Fruit fly (Drosophila melanogaster) whole organism, wandering third instar larva: ENCODE data around the gene CG3104.
A peak's percentile ranks its signal among the peaks of the same experiment; 100 is the strongest.

Experiments
- CrebA ChIP-seq: fragments of 200-800 bp; sonication (Bioruptor generic); optimal IDR thresholded peaks from 2 replicates; lab custom pipeline; 2016; ENCODE audit warnings: missing biosample characterization, mild to moderate bottlenecking, missing genetic modification characterization, borderline replicate concordance
- Dif ChIP-seq: fragments of 200-275, 200-300 bp; sonication (Bioruptor generic); optimal IDR thresholded peaks from 2 replicates; lab custom pipeline; 2018; ENCODE audit warnings: missing biosample characterization, missing genetic modification characterization; ENCODE audit not compliant: partially characterized antibody
- Hr83 ChIP-seq: fragments of 200-300 bp; sonication (Bioruptor generic); optimal IDR thresholded peaks from 2 replicates; lab custom pipeline; 2016; ENCODE audit warnings: missing biosample characterization, mild to moderate bottlenecking, missing genetic modification characterization, moderate library complexity; ENCODE audit not compliant: poor library complexity, severe bottlenecking
- Jra ChIP-seq: sonication (Bioruptor generic); optimal IDR thresholded peaks from 2 replicates; lab custom pipeline; 2016; ENCODE audit warnings: missing biosample characterization, missing genetic modification characterization
- Mio ChIP-seq: sonication (Bioruptor generic); optimal IDR thresholded peaks from 2 replicates; lab custom pipeline; 2016; ENCODE audit warnings: missing biosample characterization, missing genetic modification characterization
- Myc ChIP-seq: fragments of >200 bp; optimal IDR thresholded peaks from 2 replicates; lab custom pipeline; 2017
- fru ChIP-seq: fragments of 200-800 bp; sonication (Bioruptor generic); optimal IDR thresholded peaks from 3 replicates; lab custom pipeline; 2016; ENCODE audit warnings: missing biosample characterization, mild to moderate bottlenecking, missing genetic modification characterization
- jim ChIP-seq: fragments of 175-275, 200-325 bp; sonication (Bioruptor generic); optimal IDR thresholded peaks from 2 replicates; lab custom pipeline; 2016; ENCODE audit warnings: missing biosample characterization, mild to moderate bottlenecking, missing genetic modification characterization
- pan ChIP-seq: fragments of >200 bp; optimal IDR thresholded peaks from 2 replicates; lab custom pipeline; 2017
- psq ChIP-seq: fragments of 200-800 bp; sonication (Bioruptor generic); optimal IDR thresholded peaks from 3 replicates; lab custom pipeline; 2017; ENCODE audit warnings: missing biosample characterization, mild to moderate bottlenecking, missing genetic modification characterization, moderate library complexity
- rgr ChIP-seq: fragments of 200-800 bp; sonication (Bioruptor generic); optimal IDR thresholded peaks from 3 replicates; lab custom pipeline; 2016; ENCODE audit warnings: missing biosample characterization, mild to moderate bottlenecking, missing genetic modification characterization
- usp ChIP-seq: fragments of >200 bp; optimal IDR thresholded peaks from 2 replicates; lab custom pipeline; 2017; ENCODE audit warnings: missing biosample characterization, missing genetic modification characterization
- woc ChIP-seq: sonication (Bioruptor generic); optimal IDR thresholded peaks from 2 replicates; lab custom pipeline; 2016; ENCODE audit warnings: missing biosample characterization, mild to moderate bottlenecking, missing genetic modification characterization

DNA sequence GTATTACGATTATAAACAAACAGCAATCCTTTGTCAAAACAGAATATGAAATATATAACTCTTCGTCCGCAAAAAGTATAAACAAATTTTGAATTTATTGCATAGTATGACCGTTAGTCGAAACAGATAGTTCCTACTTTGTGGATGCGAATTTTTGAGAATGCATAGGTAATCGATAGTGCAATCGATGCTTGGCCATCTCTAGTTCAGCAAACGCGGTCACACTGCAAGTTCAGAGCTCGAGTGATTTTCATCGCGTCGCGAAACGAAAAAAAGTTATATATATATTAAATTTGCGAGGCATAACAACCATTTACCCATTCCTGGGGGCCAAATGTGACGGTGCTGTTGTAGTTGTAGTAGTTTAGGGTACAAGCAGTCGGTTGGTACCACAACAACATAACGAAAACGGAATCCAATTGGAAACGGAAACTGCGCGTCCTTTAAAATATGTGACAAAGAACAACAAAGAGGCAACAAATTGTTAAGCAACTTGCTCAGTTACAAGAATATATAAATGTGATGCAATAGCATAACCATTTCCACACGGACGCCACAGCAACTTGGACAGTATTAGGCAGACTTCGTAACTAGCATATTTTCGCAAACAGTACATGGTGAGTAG, 1.5 kb upstream of the CG3104 start, which contains the start of gene CG2991:
- TF ChIP-seq rgr = peak; percentile 12
- TF ChIP-seq Myc (lab: Kevin White, UChicago) = no peak
- TF ChIP-seq pan (lab: Kevin White, UChicago) = no peak
- TF ChIP-seq woc (GFP tag; lab: Kevin White, UChicago) = peak; percentile 31
- no peak for TF ChIP-seq psq (GFP tag; lab: Kevin White, UChicago)
- TF ChIP-seq usp (GFP tag; lab: Kevin White, UChicago) = no peak
- peak; percentile 73 for TF ChIP-seq Hr83
- no peak for TF ChIP-seq CrebA
- no peak for TF ChIP-seq jim
- peak; percentile 26 for TF ChIP-seq Jra (GFP tag; lab: Kevin White, UChicago)
- no peak for TF ChIP-seq fru (GFP tag; lab: Kevin White, UChicago)
- TF ChIP-seq Mio (GFP tag; lab: Kevin White, UChicago) = no peak
- no peak for TF ChIP-seq Dif (GFP tag; lab: Kevin White, UChicago)
